Worm (Caenorhabditis elegans) whole organism, mixed stage, embryonic: ENCODE results near the gene ZC395.11.

Experiments used
- M03D4.4 ChIP-seq: sonication (generic microtip); optimal IDR thresholded peaks from 2 replicates; lab custom pipeline; 2017; ENCODE audit warnings: mild to moderate bottlenecking, missing genetic modification characterization, missing compliant biosample characterization
- bed-3 ChIP-seq: fragments of 200-800 bp; sonication (Bioruptor generic); optimal IDR thresholded peaks from 3 replicates; lab custom pipeline; 2018; ENCODE audit warnings: mild to moderate bottlenecking, missing genetic modification characterization, moderate library complexity, missing compliant biosample characterization
- blmp-1 ChIP-seq: fragments of 150-350 bp; optimal IDR thresholded peaks from 2 replicates; lab custom pipeline; 2014; ENCODE audit warnings: missing biosample characterization, missing genetic modification characterization
- ceh-39 ChIP-seq: fragments of 150-350 bp; optimal IDR thresholded peaks from 2 replicates; lab custom pipeline; 2014; ENCODE audit warnings: missing biosample characterization, missing genetic modification characterization
- ceh-43 ChIP-seq: fragments of 200-800 bp; sonication (Bioruptor generic); optimal IDR thresholded peaks from 2 replicates; lab custom pipeline; 2018; ENCODE audit warnings: mild to moderate bottlenecking, missing genetic modification characterization, moderate library complexity, missing compliant biosample characterization
- ceh-83 ChIP-seq: fragments of 200-800 bp; sonication (Bioruptor generic); optimal IDR thresholded peaks from 2 replicates; lab custom pipeline; 2018; ENCODE audit warnings: mild to moderate bottlenecking, missing genetic modification characterization, missing compliant biosample characterization
- ces-1 ChIP-seq: fragments of 150-350 bp; optimal IDR thresholded peaks from 2 replicates; lab custom pipeline; 2014; ENCODE audit warnings: missing biosample characterization, missing genetic modification reagents, missing genetic modification characterization
- cnd-1 ChIP-seq: fragments of 200-800 bp; sonication (Bioruptor generic); optimal IDR thresholded peaks from 2 replicates; lab custom pipeline; 2018; ENCODE audit warnings: mild to moderate bottlenecking, missing genetic modification characterization, missing compliant biosample characterization
- drap-1 ChIP-seq: fragments of 200-800 bp; sonication (Bioruptor generic); optimal IDR thresholded peaks from 3 replicates; lab custom pipeline; 2018; ENCODE audit warnings: mild to moderate bottlenecking, missing genetic modification characterization, missing compliant biosample characterization
- elt-1 ChIP-seq: sonication (generic microtip); optimal IDR thresholded peaks from 2 replicates; lab custom pipeline; 2017; ENCODE audit warnings: missing genetic modification characterization, mild to moderate bottlenecking, missing compliant biosample characterization, antibody characterized with exemption, moderate library complexity, borderline replicate concordance; ENCODE audit not compliant: insufficient read depth
- elt-3 ChIP-seq: fragments of 150-350 bp; optimal IDR thresholded peaks from 2 replicates; lab custom pipeline; 2014; ENCODE audit warnings: missing biosample characterization, missing genetic modification characterization
- flh-1 ChIP-seq: fragments of 200-800 bp; sonication (Bioruptor generic); optimal IDR thresholded peaks from 2 replicates; lab custom pipeline; 2018; ENCODE audit warnings: mild to moderate bottlenecking, missing genetic modification characterization, moderate library complexity, missing compliant biosample characterization
- hlh-1 ChIP-seq: fragments of 150-350 bp; optimal IDR thresholded peaks from 2 replicates; lab custom pipeline; 2014; ENCODE audit warnings: missing biosample characterization, missing genetic modification reagents, missing genetic modification characterization
- lin-13 ChIP-seq: fragments of 150-350 bp; optimal IDR thresholded peaks from 2 replicates; lab custom pipeline; 2014; ENCODE audit warnings: missing biosample characterization, missing genetic modification characterization
- lsy-2 ChIP-seq: fragments of 150-350 bp; optimal IDR thresholded peaks from 2 replicates; lab custom pipeline; 2014; ENCODE audit warnings: missing biosample characterization, missing genetic modification characterization
- mep-1 ChIP-seq: fragments of 150-350 bp; optimal IDR thresholded peaks from 2 replicates; lab custom pipeline; 2017; ENCODE audit warnings: missing biosample characterization, missing genetic modification reagents, missing genetic modification characterization, inconsistent platforms
- mls-2 ChIP-seq: sonication (generic microtip); optimal IDR thresholded peaks from 2 replicates; lab custom pipeline; 2016; ENCODE audit warnings: mild to moderate bottlenecking, missing genetic modification characterization, moderate library complexity, missing compliant biosample characterization
- nhr-12 ChIP-seq: fragments of 150-350 bp; optimal IDR thresholded peaks from 2 replicates; lab custom pipeline; 2014; ENCODE audit warnings: missing biosample characterization, missing genetic modification characterization
- nhr-2 ChIP-seq: fragments of 150-350 bp; optimal IDR thresholded peaks from 2 replicates; lab custom pipeline; 2014; ENCODE audit warnings: missing biosample characterization, missing genetic modification characterization
- nhr-237 ChIP-seq: fragments of 150-350 bp; optimal IDR thresholded peaks from 2 replicates; lab custom pipeline; 2014; ENCODE audit warnings: missing biosample characterization, missing genetic modification characterization
- nhr-28 ChIP-seq: fragments of 150-350 bp; optimal IDR thresholded peaks from 2 replicates; lab custom pipeline; 2014; ENCODE audit warnings: missing biosample characterization, missing genetic modification characterization
- nhr-76 ChIP-seq: sonication (generic microtip); optimal IDR thresholded peaks from 2 replicates; lab custom pipeline; 2017; ENCODE audit warnings: missing biosample characterization, missing genetic modification characterization
- pha-4 ChIP-seq: fragments of 150-350 bp; optimal IDR thresholded peaks from 2 replicates; lab custom pipeline; 2018; ENCODE audit warnings: missing biosample characterization, missing genetic modification reagents, missing genetic modification characterization
- sem-2 ChIP-seq: fragments of 200-800 bp; sonication (Bioruptor generic); optimal IDR thresholded peaks from 2 replicates; lab custom pipeline; 2018; ENCODE audit warnings: mild to moderate bottlenecking, missing genetic modification characterization, missing compliant biosample characterization
- snpc-4 ChIP-seq: fragments of 150-350 bp; optimal IDR thresholded peaks from 2 replicates; lab custom pipeline; 2014; ENCODE audit warnings: missing biosample characterization, missing genetic modification characterization
- sptf-1 ChIP-seq: sonication (generic microtip); optimal IDR thresholded peaks from 2 replicates; lab custom pipeline; 2017; ENCODE audit warnings: mild to moderate bottlenecking, missing genetic modification characterization, moderate library complexity, missing compliant biosample characterization
- tbx-8 ChIP-seq: fragments of 200-800 bp; sonication (Bioruptor generic); optimal IDR thresholded peaks from 2 replicates; lab custom pipeline; 2018; ENCODE audit warnings: mild to moderate bottlenecking, missing genetic modification characterization, moderate library complexity, missing compliant biosample characterization
- unc-120 ChIP-seq: sonication (generic microtip); optimal IDR thresholded peaks from 2 replicates; lab custom pipeline; 2017; ENCODE audit warnings: missing genetic modification characterization, missing compliant biosample characterization; ENCODE audit not compliant: poor library complexity, severe bottlenecking
- unc-39 ChIP-seq: fragments of 150-350 bp; optimal IDR thresholded peaks from 2 replicates; lab custom pipeline; 2014; ENCODE audit warnings: missing biosample characterization, missing genetic modification characterization
- unc-62 ChIP-seq: fragments of 150-350 bp; optimal IDR thresholded peaks from 2 replicates; lab custom pipeline; 2014; ENCODE audit warnings: missing biosample characterization, missing genetic modification reagents, missing genetic modification characterization
- zip-8 ChIP-seq: fragments of 150-350 bp; optimal IDR thresholded peaks from 2 replicates; lab custom pipeline; 2014; ENCODE audit warnings: missing biosample characterization, missing genetic modification characterization

Gene ZC395.11

ce11 chrIII:5280228-5280627 is 5.9 kb downstream of the ZC395.11 start:
- TF ChIP-seq unc-39 (no peak), bed-3 (GFP tag; lab: Kevin White, UChicago) (no peak), ceh-83 (GFP tag; lab: Kevin White, UChicago) (no peak), hlh-1 (tag; lab: Kevin White, UChicago) (no peak), drap-1 (GFP tag; lab: Kevin White, UChicago) (no peak), nhr-12 (tag; lab: Kevin White, UChicago) (no peak), flh-1 (GFP tag; lab: Kevin White, UChicago) (no peak), unc-120 (tag; lab: Kevin White, UChicago) (no peak), ces-1 (GFP tag; lab: Kevin White, UChicago) (no peak), mls-2 (tag; lab: Kevin White, UChicago) (no peak), ceh-39 (tag; lab: Kevin White, UChicago) (no peak), elt-1 (no peak), sem-2 (GFP tag; lab: Kevin White, UChicago) (no peak), nhr-237 (tag; lab: Kevin White, UChicago) (no peak)

DNA sequence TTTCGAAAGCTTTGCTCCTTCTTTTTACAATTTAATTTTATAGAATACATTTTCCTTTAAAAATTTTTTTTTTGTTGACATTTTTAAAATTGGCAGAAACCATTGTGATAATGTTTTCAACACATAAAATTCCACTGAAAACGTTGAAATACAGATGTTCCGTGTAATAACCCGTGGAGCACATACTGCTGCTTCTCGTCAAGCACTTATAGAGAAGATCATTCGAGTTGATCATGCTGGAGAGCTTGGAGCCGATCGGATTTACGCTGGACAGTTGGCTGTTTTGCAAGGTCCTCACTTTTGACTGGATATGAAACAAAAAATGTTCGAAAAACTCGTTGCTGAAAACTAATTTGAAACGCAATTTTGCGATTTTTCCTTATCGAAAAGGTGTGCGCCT is 8.4 kb downstream of the ZC395.11 start, which contains the start of gene clk-1:
Gene clk-1, plus strand, starts transcription at position 155 of the 400 bp plus-strand sequence.
- TF ChIP-seq nhr-28 (tag; lab: Kevin White, UChicago), result no peak
- no peak for TF ChIP-seq unc-62 (GFP tag; lab: Kevin White, UChicago)
- TF ChIP-seq unc-39, result no peak
- TF ChIP-seq ceh-83 (GFP tag; lab: Kevin White, UChicago), result no peak
- no peak for TF ChIP-seq ceh-39 (tag; lab: Kevin White, UChicago)
- no peak for TF ChIP-seq lsy-2
- no peak for TF ChIP-seq mep-1
- no peak for TF ChIP-seq sem-2 (GFP tag; lab: Kevin White, UChicago)
- no peak for TF ChIP-seq M03D4.4 (tag; lab: Kevin White, UChicago)
- no peak for TF ChIP-seq hlh-1 (tag; lab: Kevin White, UChicago)
- TF ChIP-seq ceh-43, result no peak
- TF ChIP-seq elt-3 (tag; lab: Kevin White, UChicago), result no peak
- TF ChIP-seq, all 35 proteins: peak for 0

DNA sequence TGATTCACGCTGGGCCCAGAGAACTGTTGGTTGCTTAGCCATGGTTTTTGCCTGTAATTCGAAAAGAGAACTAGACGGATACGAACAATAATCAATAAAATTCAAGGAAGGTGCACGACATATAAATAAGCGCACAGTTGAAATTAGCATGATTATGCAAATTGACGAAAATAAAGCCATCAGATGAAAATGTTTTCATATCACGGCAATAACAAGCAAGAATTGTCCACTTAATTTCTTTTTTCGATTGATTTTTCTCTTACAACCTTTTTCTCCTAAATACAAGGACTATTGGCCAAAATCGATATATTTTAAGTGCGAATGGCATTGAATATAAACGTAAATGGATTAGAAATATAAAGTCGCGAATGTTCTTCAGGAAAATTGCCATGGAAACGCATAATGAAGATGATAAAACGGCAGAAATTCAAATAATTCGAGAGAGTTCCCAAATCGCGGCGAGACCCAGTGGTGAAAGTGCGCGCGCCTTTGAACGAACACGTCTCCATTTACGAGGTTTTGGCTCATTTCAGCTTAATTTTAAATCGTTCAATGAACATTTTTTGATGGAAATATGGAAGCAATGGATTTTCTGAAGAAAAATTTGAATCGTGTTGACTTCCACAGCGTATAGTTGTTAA is 11.3 kb downstream of the ZC395.11 start, which contains the start of the genes daf-41 and toc-1:
Gene daf-41, minus strand, starts transcription at position 51 of the 641 bp plus-strand sequence.
Gene toc-1, plus strand, starts transcription at position 537 of the 641 bp plus-strand sequence.
- TF ChIP-seq pha-4 (tag; lab: Kevin White, UChicago) (no peak), zip-8 (tag; lab: Kevin White, UChicago) (no peak), nhr-2 (no peak), nhr-12 (tag; lab: Kevin White, UChicago) (no peak), lin-13 (no peak), unc-39 (no peak), elt-3 (tag; lab: Kevin White, UChicago) (no peak), mep-1 (peak; percentile 64), ces-1 (GFP tag; lab: Kevin White, UChicago) (peak; percentile 72), nhr-237 (tag; lab: Kevin White, UChicago) (peak; percentile 24), sptf-1 (tag; lab: Kevin White, UChicago) (no peak), flh-1 (GFP tag; lab: Kevin White, UChicago) (no peak), tbx-8 (GFP tag; lab: Kevin White, UChicago) (no peak), bed-3 (GFP tag; lab: Kevin White, UChicago) (no peak), mls-2 (tag; lab: Kevin White, UChicago) (peak; percentile 55), drap-1 (GFP tag; lab: Kevin White, UChicago) (no peak), unc-120 (tag; lab: Kevin White, UChicago) (peak; percentile 56), ceh-43 (no peak)

- TF ChIP-seq ces-1 (GFP tag; lab: Kevin White, UChicago) (no peak), hlh-1 (tag; lab: Kevin White, UChicago) (no peak), mls-2 (tag; lab: Kevin White, UChicago) (no peak), blmp-1 (tag; lab: Kevin White, UChicago) (no peak), unc-120 (tag; lab: Kevin White, UChicago) (no peak), cnd-1 (no peak), nhr-76 (tag; lab: Kevin White, UChicago) (no peak), lsy-2 (no peak), mep-1 (no peak), snpc-4 (tag; lab: Kevin White, UChicago) (no peak), M03D4.4 (tag; lab: Kevin White, UChicago) (no peak)
- TF ChIP-seq, all 35 proteins: peak for 0
Measured at ce11 chrIII:5274250-5274649, 11.9 kb downstream of the ZC395.11 start.
